Worm (Caenorhabditis elegans) whole organism, L2 larva: ENCODE data around the gene nmy-3.

Source experiments
- R02D3.7 ChIP-seq: fragments of 150-350 bp; optimal IDR thresholded peaks from 2 replicates; lab custom pipeline; 2014; ENCODE audit warnings: missing biosample characterization, missing genetic modification characterization
- ZK546.5 ChIP-seq: sonication (generic microtip); optimal IDR thresholded peaks from 2 replicates; lab custom pipeline; 2017; ENCODE audit warnings: missing biosample characterization, missing genetic modification characterization
- alr-1 ChIP-seq: fragments of 150-350 bp; optimal IDR thresholded peaks from 2 replicates; lab custom pipeline; 2014; ENCODE audit warnings: missing biosample characterization, missing genetic modification characterization
- mdl-1 ChIP-seq, 2 experiments: fragments of 150-350 bp in 1 of 2; sonication (generic microtip) in 1 of 2; optimal IDR thresholded peaks; 2 replicates each; lab custom pipeline; 2017; ENCODE audit warnings: missing biosample characterization in 2 of 2, missing genetic modification characterization in 2 of 2
- nhr-12 ChIP-seq: fragments of 150-350 bp; optimal IDR thresholded peaks from 2 replicates; lab custom pipeline; 2014; ENCODE audit warnings: missing biosample characterization, missing genetic modification characterization
- ztf-4 ChIP-seq: fragments of 150-350 bp; optimal IDR thresholded peaks from 2 replicates; lab custom pipeline; 2014; ENCODE audit warnings: missing biosample characterization, missing genetic modification characterization

- TF ChIP-seq nhr-12 (tag; lab: Kevin White, UChicago) (no peak), R02D3.7 (tag; lab: Kevin White, UChicago) (no peak), ztf-4 (tag; lab: Kevin White, UChicago) (no peak), mdl-1 (tag; optimal IDR thresholded peaks at IDR 0.05; lab: Kevin White, UChicago) (no peak), ZK546.5 (tag; lab: Kevin White, UChicago) (no peak), alr-1 (tag; lab: Kevin White, UChicago) (no peak)
Measured at ce11 chrIV:9274008-9274529, at the start of gene nmy-3.
